Worm (Caenorhabditis elegans) whole organism, mixed stage, embryonic: Measurements from ENCODE around the gene T19H12.6.

ENCODE experiments used
- ces-1 ChIP-seq: fragments of 150-350 bp; optimal IDR thresholded peaks from 2 replicates; lab custom pipeline; 2014; ENCODE audit warnings: missing biosample characterization, missing genetic modification reagents, missing genetic modification characterization
- lin-13 ChIP-seq: fragments of 150-350 bp; optimal IDR thresholded peaks from 2 replicates; lab custom pipeline; 2014; ENCODE audit warnings: missing biosample characterization, missing genetic modification characterization
- mab-5 ChIP-seq: fragments of 150-350 bp; optimal IDR thresholded peaks from 2 replicates; lab custom pipeline; 2014; ENCODE audit warnings: missing biosample characterization, missing genetic modification characterization
- mep-1 ChIP-seq: fragments of 150-350 bp; optimal IDR thresholded peaks from 2 replicates; lab custom pipeline; 2017; ENCODE audit warnings: missing biosample characterization, missing genetic modification reagents, missing genetic modification characterization, inconsistent platforms
- nhr-237 ChIP-seq: fragments of 150-350 bp; optimal IDR thresholded peaks from 2 replicates; lab custom pipeline; 2014; ENCODE audit warnings: missing biosample characterization, missing genetic modification characterization
- pha-4 ChIP-seq: fragments of 150-350 bp; optimal IDR thresholded peaks from 2 replicates; lab custom pipeline; 2018; ENCODE audit warnings: missing biosample characterization, missing genetic modification reagents, missing genetic modification characterization
- tbx-8 ChIP-seq: fragments of 200-800 bp; sonication (Bioruptor generic); optimal IDR thresholded peaks from 2 replicates; lab custom pipeline; 2018; ENCODE audit warnings: mild to moderate bottlenecking, missing genetic modification characterization, moderate library complexity, missing compliant biosample characterization
- unc-39 ChIP-seq: fragments of 150-350 bp; optimal IDR thresholded peaks from 2 replicates; lab custom pipeline; 2014; ENCODE audit warnings: missing biosample characterization, missing genetic modification characterization
- unc-62 ChIP-seq: fragments of 150-350 bp; optimal IDR thresholded peaks from 2 replicates; lab custom pipeline; 2014; ENCODE audit warnings: missing biosample characterization, missing genetic modification reagents, missing genetic modification characterization

- no peak for TF ChIP-seq lin-13 (tag; lab: Kevin White, UChicago)
- TF ChIP-seq pha-4 (tag; lab: Kevin White, UChicago) = no peak
- no peak for TF ChIP-seq unc-62 (GFP tag; lab: Kevin White, UChicago)
- TF ChIP-seq unc-39 = no peak
- TF ChIP-seq tbx-8 = no peak
- no peak for TF ChIP-seq mep-1 (tag; lab: Kevin White, UChicago)
- no peak for TF ChIP-seq mab-5 (tag; lab: Kevin White, UChicago)
- no peak for TF ChIP-seq nhr-237
- TF ChIP-seq ces-1 (GFP tag; lab: Kevin White, UChicago) = no peak
These were observed 44.5 kb upstream of the T19H12.6 start, which contains the start of gene srh-22 for ce11 chrV:4922024-4922423.
